Worm (Caenorhabditis elegans): ENCODE results near the gene ZK632.12.

ce11 chrIII:9802045-9802444, 28.6 kb upstream of the ZK632.12 start:
- no peak for TF ChIP-seq ama-1 (optimal IDR thresholded peaks at IDR 0.05)
- no peak for TF ChIP-seq nhr-76 (tag; optimal IDR thresholded peaks at IDR 0.05)

All from whole organism, L1 larva.